Fruit fly (Drosophila melanogaster) whole organism, wandering third instar larva: ENCODE data around the gene AnxB9.
A peak's percentile ranks its signal among the peaks of the same experiment; 100 is the strongest.

Source experiments
- CG32264 ChIP-seq: fragments of 200-800 bp; sonication (Bioruptor generic); optimal IDR thresholded peaks from 2 replicates; lab custom pipeline; 2016; ENCODE audit warnings: missing biosample characterization, missing genetic modification characterization
- Dfd ChIP-seq: fragments of >200 bp; optimal IDR thresholded peaks from 2 replicates; lab custom pipeline; 2017; ENCODE audit warnings: missing biosample characterization, missing genetic modification characterization
- Dif ChIP-seq: fragments of 200-275, 200-300 bp; sonication (Bioruptor generic); optimal IDR thresholded peaks from 2 replicates; lab custom pipeline; 2018; ENCODE audit warnings: missing biosample characterization, missing genetic modification characterization; ENCODE audit not compliant: partially characterized antibody
- GATAd ChIP-seq: sonication (Bioruptor generic); optimal IDR thresholded peaks from 2 replicates; lab custom pipeline; 2016; ENCODE audit warnings: missing biosample characterization, missing genetic modification characterization
- Hr78 ChIP-seq: fragments of >200 bp; optimal IDR thresholded peaks from 2 replicates; lab custom pipeline; 2017; ENCODE audit warnings: missing biosample characterization, missing genetic modification characterization
- Jra ChIP-seq: sonication (Bioruptor generic); optimal IDR thresholded peaks from 2 replicates; lab custom pipeline; 2016; ENCODE audit warnings: missing biosample characterization, missing genetic modification characterization
- Myc ChIP-seq: fragments of >200 bp; optimal IDR thresholded peaks from 2 replicates; lab custom pipeline; 2017
- br ChIP-seq: fragments of 200-800 bp; sonication (Bioruptor generic); optimal IDR thresholded peaks from 2 replicates; lab custom pipeline; 2016; ENCODE audit warnings: missing biosample characterization, missing genetic modification characterization
- brk ChIP-seq: fragments of 200-800 bp; sonication (Bioruptor generic); optimal IDR thresholded peaks from 2 replicates; lab custom pipeline; 2016; ENCODE audit warnings: missing biosample characterization, mild to moderate bottlenecking, missing genetic modification characterization
- ey ChIP-seq: fragments of 200-800 bp; sonication (Bioruptor generic); optimal IDR thresholded peaks from 2 replicates; lab custom pipeline; 2016; ENCODE audit warnings: missing biosample characterization, missing genetic modification characterization
- pan ChIP-seq: fragments of >200 bp; optimal IDR thresholded peaks from 2 replicates; lab custom pipeline; 2017
- sv ChIP-seq: fragments of 200-800 bp; sonication (Bioruptor generic); optimal IDR thresholded peaks from 3 replicates; lab custom pipeline; 2016; ENCODE audit warnings: missing biosample characterization, missing genetic modification characterization
- usp ChIP-seq: fragments of >200 bp; optimal IDR thresholded peaks from 2 replicates; lab custom pipeline; 2017; ENCODE audit warnings: missing biosample characterization, missing genetic modification characterization

- TF ChIP-seq Dif, result no peak
- no peak for TF ChIP-seq Dfd (GFP tag; lab: Kevin White, UChicago)
- TF ChIP-seq CG32264 (GFP tag; lab: Kevin White, UChicago), result no peak
- TF ChIP-seq usp (GFP tag; lab: Kevin White, UChicago), result no peak
- no peak for TF ChIP-seq Myc (lab: Kevin White, UChicago)
- TF ChIP-seq br (GFP tag; lab: Kevin White, UChicago), result peak; percentile 15
- no peak for TF ChIP-seq GATAd (GFP tag; lab: Kevin White, UChicago)
- TF ChIP-seq ey (GFP tag; lab: Kevin White, UChicago), result no peak
- TF ChIP-seq Jra (GFP tag; lab: Kevin White, UChicago), result no peak
- TF ChIP-seq sv, result no peak
- no peak for TF ChIP-seq pan
- TF ChIP-seq brk, result no peak
- no peak for TF ChIP-seq Hr78 (GFP tag; lab: Kevin White, UChicago)
Measured at dm6 chr3R:21015636-21016035, 49.4 kb upstream of the AnxB9 start, which contains the start of gene CG5697.
